Worm (Caenorhabditis elegans) whole organism, L2 larva: Measurements from ENCODE around the gene B0281.6.
"Not testable (repeated sequence)": the region's sequence is repeated elsewhere in the genome, so short reads cannot be mapped to it uniquely, and the experiment has no call there.

ENCODE experiments used
- ama-1 ChIP-seq: fragments of 150-350 bp; optimal IDR thresholded peaks from 2 replicates; lab custom pipeline; 2018; ENCODE audit warnings: inconsistent platforms
- dmd-4 ChIP-seq: sonication (generic microtip); optimal IDR thresholded peaks from 2 replicates; lab custom pipeline; 2017; ENCODE audit warnings: missing biosample characterization, missing genetic modification characterization
- elt-1 ChIP-seq: fragments of 150-350 bp; optimal IDR thresholded peaks from 2 replicates; lab custom pipeline; 2014; ENCODE audit warnings: missing biosample characterization, missing genetic modification characterization
- elt-3 ChIP-seq: sonication (generic microtip); optimal IDR thresholded peaks from 2 replicates; lab custom pipeline; 2017; ENCODE audit warnings: missing biosample characterization, missing genetic modification characterization
- fos-1 ChIP-seq: fragments of 150-350 bp; optimal IDR thresholded peaks from 2 replicates; lab custom pipeline; 2014; ENCODE audit warnings: missing biosample characterization, missing genetic modification characterization
- lsy-2 ChIP-seq, 2 experiments: fragments of 150-350 bp in 1 of 2; sonication (generic microtip) in 1 of 2; optimal IDR thresholded peaks; 2 replicates each; lab custom pipeline; 2014 to 2017; ENCODE audit warnings: missing biosample characterization in 2 of 2, missing genetic modification characterization in 2 of 2
- nhr-12 ChIP-seq: fragments of 150-350 bp; optimal IDR thresholded peaks from 2 replicates; lab custom pipeline; 2014; ENCODE audit warnings: missing biosample characterization, missing genetic modification characterization
- nhr-6 ChIP-seq: fragments of 150-350 bp; optimal IDR thresholded peaks from 2 replicates; lab custom pipeline; 2014; ENCODE audit warnings: missing biosample characterization, missing genetic modification characterization
- peb-1 ChIP-seq: fragments of 150-350 bp; optimal IDR thresholded peaks from 2 replicates; lab custom pipeline; 2014; ENCODE audit warnings: missing biosample characterization, missing genetic modification characterization
- skn-1 ChIP-seq: sonication (generic microtip); optimal IDR thresholded peaks from 2 replicates; lab custom pipeline; 2017; ENCODE audit warnings: missing biosample characterization, missing genetic modification characterization
- unc-62 ChIP-seq: fragments of 150-350 bp; optimal IDR thresholded peaks from 2 replicates; lab custom pipeline; 2014; ENCODE audit warnings: missing biosample characterization, missing genetic modification reagents, missing genetic modification characterization

- TF ChIP-seq lsy-2 (tag; optimal IDR thresholded peaks at IDR 0.05; lab: Kevin White, UChicago); peb-1 (tag; lab: Kevin White, UChicago); unc-62; ama-1 (lab: Kevin White, UChicago); nhr-12 (tag; lab: Kevin White, UChicago); skn-1 (tag; lab: Kevin White, UChicago); dmd-4 (tag; lab: Kevin White, UChicago); elt-1; fos-1; nhr-6 (tag; lab: Kevin White, UChicago); elt-3: not testable (repeated sequence)
Measured at ce11 chrII:2282599-2282998, 19.6 kb downstream of the B0281.6 start, which contains the start of gene K09F6.9.
